Fruit fly (Drosophila melanogaster) whole organism, larva: ENCODE measurements around the gene TwdlT.

Experiments used
- noc ChIP-seq: fragments of 200-800 bp; sonication (Bioruptor generic); optimal IDR thresholded peaks from 3 replicates; lab custom pipeline; 2019; ENCODE audit warnings: missing biosample characterization, mild to moderate bottlenecking, missing genetic modification characterization, moderate library complexity

The TwdlT gene

DNA sequence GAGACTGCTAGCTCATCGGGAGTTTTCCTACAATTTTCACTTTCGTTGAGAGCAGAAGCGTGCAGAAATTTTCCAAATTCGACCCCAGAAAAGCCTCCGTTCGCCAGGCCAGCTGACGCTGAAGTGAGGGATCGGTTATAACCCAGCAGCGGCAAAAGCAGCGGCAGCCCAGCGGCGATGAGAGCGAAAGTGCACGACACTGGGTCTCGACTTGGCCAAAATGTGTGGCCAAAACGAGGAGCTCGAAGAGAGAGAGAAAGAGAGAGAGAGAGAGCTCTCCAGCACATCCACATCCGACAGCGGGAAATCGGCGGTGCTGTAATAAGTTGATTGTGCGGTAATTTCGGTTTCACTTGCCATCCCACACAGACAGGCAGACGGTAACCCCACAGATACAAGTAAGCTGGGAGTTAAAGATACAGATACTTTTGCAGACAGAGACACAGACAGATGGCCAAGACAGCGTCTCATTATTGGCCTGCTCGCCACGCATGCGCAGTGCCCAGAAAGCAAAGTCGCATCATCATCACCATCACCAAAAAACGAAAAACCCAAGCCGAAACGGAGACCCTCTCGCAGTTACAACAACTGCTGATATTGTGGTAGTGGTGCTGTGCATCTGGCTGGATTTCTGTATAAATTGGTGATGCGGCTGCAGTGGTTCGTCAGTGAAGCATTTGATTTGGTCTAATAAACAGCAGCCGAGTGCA, at the start of gene TwdlT:
Gene TwdlT (plus strand): TSS at position 660 of the 710 bp plus-strand sequence.
- TF ChIP-seq noc (tag; lab: Kevin White, UChicago) = no peak

DNA sequence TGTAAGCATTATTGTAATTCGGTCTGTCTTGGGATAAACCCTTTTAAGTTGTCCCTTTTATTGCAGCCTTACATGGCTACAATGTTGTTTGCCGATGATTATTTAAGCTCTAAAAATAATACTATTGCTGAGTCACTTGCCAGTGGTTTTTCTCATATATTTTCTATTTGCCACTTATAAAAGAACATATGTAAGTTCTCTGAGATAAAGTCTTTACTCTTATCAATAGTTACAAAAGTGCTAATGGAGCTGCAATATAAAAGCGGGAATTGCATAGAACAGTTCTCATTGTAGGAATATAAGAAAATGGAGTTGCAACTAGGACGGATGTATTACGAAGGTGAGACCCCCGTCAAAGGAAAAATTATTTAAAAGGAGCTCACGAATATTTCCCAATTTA, 49.6 kb upstream of the TwdlT start, which contains the start of gene CG31077:
Gene CG31077 (plus strand): TSS at position 301 of the 400 bp plus-strand sequence.
- no peak for TF ChIP-seq noc (tag; lab: Kevin White, UChicago)

DNA sequence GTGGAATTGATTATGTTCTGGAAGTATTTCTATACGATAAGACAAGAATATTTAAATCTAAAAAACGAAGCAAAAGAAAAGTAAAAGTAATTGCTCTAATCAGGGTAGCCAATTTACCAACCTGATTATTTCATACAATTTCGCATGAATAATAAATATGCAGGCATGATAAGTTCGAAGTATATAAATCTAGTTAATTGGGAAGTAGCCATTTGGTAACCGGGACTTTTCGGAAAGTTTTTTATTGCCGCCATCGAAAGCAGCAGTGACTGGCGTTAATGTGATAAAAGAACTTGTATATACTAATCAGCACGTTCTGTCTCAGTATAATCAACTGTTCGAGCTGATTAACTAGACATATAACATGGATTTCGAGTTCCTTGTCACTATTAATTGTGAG, 46.2 kb upstream of the TwdlT start:
- peak; percentile 90 for TF ChIP-seq noc (tag; lab: Kevin White, UChicago)

DNA sequence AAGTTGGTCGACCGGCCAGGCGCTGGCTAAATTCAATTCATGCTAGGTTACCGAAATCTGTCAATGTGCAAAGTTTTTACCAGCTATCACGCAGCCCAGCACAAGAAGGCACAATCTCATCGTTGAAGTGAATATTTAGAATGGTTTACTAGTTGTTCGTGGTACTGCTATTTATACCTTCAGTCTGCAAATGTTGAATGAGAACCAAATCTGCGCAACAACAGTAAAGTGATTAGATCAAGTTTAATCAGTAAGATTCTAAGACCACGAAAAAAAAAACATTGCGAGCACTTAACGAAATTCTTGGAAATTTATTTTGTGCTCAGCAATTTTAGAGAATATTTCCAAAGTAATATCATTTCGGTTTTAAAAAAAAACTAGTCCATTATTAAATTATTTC, 43.7 kb upstream of the TwdlT start, which contains the start of gene CG6296:
Gene CG6296 (minus strand): TSS at position 132 of the 400 bp plus-strand sequence.
- no peak for TF ChIP-seq noc (tag; lab: Kevin White, UChicago)

DNA sequence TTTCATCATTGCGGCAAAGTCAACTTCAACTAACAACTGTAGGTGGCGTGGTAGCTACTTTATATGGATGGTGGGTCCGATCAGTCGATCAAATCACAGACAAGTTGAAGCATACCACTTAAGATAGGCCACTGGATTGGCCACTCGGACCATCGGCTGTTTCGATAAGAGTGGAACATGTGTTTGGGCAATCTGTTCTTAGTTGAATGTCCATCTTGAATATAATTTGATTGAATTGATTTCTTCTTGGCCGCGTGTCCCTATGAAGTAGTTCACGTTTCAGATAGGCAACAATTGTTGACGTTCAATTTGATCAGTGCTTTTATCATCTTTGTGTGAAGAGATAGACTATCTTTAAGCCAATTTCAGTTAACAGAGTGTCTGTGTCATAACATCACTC, 42.0 kb upstream of the TwdlT start, which contains the start of gene CG6295:
Gene CG6295 (minus strand): TSS at position 34 of the 400 bp plus-strand sequence.
- no peak for TF ChIP-seq noc (tag; lab: Kevin White, UChicago)

DNA sequence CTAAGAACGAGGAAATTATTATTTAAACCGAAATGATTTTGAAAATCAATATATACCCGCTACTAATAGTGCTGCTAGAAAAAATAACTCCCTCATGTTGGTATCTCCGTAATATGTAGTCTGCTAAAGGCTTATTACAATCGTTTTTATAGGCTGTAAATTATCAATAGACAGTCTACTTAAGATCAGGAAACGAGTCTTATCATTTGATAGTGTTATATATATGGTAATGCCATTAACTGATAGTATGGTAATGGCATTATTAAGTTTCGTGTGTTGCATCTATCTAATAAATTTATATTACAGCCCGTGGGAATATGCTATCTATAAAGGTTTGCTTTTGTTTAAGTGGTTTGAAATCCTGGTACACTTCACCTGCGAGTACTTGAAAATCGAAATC, 30.8 kb upstream of the TwdlT start, which contains the start of gene CG17192:
Gene CG17192 (minus strand): TSS at position 101 of the 400 bp plus-strand sequence.
- TF ChIP-seq noc (tag; lab: Kevin White, UChicago) = no peak

DNA sequence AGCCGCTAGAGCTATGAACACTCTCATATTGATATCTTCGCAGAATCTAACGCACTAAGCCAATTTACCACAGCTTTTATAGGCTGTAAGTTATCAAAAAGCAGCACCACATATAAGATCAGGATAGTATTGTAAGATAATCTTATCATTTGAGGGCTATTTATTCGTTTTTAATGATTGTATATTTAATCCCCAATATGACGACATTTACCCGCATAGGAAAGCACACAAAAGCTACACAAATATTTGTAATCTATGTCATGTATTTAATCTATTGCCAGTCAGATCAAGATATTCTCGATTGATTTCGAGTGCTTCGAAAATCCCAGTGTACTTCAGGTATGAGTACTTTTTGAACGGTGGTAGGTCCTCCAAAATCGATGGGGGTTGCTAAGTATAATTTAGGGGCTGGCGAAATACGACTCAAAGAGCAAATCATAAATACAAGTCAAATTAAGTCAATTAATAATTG, 29.3 kb upstream of the TwdlT start, which contains the start of gene CG17191:
Gene CG17191 (minus strand): TSS at position 51 of the 472 bp plus-strand sequence.
- peak; percentile 72 for TF ChIP-seq noc (tag; lab: Kevin White, UChicago)

DNA sequence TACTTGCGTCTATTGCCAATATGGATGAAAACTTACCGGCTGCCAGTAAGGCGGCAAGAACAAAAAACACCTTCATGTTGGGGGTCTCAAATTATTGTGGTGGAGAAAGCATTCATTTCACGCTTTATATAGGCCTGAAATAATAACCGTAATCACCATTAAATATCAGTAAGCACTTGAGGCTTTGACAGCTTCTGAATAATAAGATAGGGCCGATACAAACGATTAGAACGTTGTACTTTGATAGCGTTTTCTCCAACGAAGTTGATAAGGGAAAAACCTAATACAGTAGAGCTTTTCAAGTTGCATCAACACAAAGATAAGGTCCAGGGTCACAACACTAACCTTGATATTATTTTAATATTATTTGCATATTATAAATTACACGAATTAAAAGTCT, 27.7 kb upstream of the TwdlT start, which contains the start of gene CG6283:
Gene CG6283 (minus strand): TSS at position 101 of the 400 bp plus-strand sequence.
- no peak for TF ChIP-seq noc (tag; lab: Kevin White, UChicago)

DNA sequence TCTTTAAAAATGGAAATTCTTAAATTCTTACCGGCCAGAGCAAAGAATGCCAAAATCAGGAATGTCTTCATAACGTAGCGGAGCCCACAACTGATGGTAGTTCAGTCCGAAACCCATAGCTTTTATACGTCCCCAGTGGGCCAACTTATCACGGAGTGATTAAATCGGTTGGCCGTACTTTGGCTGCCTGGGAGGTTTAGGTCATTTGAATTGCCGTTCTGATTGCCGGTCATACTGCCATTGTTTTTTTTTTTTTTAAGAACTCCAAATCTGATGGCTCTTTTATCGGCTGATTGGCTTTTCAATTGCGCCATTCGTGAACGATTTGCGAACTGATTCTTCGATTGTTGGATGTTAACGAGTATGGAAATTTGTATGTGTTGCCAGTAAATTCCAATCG, 25.9 kb upstream of the TwdlT start, which contains the start of gene CG6277:
Gene CG6277 (minus strand): TSS at position 101 of the 400 bp plus-strand sequence.
- TF ChIP-seq noc (tag; lab: Kevin White, UChicago) = no peak

DNA sequence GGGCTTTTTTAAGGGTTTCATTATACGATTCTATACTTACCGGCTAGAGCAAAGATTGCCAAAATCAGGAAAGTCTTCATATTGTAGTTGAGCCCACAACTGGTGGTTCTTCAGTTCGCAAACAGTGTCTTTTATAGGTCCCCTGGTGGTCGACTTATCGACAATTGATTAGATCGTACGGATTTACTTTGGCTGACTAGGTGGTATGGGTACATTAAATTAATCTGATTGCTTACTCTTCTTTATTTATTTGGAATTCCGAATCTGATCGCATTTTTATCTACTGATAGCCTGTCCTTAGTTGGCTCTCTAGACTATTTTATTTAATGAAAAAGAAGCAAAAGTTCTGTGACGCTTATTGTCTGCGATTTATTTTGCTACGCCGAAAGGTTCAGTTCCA, 23.0 kb upstream of the TwdlT start, which contains the start of gene CG6271:
Gene CG6271 (minus strand): TSS at position 101 of the 400 bp plus-strand sequence.
- no peak for TF ChIP-seq noc (tag; lab: Kevin White, UChicago)

DNA sequence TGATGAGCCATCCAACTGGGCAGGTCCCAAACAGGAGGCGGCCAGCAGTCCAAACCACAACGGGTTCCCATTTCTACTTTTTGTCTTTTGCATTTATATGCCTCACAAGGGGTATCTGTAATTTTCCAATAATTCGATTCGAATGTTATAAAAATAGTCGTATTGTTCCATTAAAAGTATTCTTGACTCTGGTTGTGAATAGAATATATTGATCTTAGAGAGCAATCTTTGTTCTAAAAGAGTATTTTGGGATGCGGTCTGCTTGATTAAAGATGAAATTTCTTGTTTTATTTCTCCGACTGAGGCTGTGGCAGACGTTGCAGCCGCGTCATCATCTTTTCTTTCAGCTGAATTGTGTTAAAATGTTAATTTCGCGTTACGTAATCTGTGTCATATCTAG, 15.1 kb upstream of the TwdlT start:
- TF ChIP-seq noc (tag; lab: Kevin White, UChicago) = no peak

DNA sequence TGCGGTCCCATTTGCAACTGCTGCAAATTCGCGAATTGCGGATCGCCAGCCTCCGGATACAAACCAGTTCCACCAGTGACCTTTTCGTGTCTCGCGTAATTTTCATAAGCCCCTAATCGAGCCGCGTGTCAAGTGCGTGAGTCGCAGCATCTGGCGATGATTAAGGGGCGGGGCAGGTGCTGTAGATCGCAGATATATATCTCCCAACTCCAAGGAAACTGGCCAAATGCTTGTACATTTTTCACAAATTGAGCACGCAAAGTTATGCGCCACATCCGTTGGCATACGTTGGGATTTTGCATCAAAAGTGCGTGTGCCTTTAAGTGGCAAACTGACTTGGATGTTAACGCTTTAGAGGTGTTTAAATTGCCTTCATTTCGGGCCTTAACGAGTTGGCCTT, 9.0 kb upstream of the TwdlT start:
- TF ChIP-seq noc (tag; lab: Kevin White, UChicago) = no peak

DNA sequence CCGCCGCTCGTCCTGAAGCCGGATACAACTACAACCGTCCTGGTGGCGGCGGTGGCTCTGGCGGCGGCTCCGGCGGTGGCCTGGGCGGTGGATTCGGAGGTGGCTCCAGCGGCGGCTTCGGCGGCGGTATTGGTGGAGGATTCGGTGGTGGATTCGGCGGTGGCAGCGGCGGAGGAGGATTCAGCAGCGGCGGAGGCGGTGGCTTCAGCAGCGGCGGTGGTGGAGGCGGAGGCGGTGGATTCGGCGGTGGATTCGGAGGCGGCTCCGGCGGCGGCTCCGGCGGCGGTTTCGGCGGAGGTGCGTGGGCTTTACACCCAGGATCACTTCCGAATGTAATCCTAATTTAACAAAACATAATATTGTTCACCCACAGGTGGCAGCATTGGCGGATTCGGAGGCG, 529 bp downstream of the TwdlT start:
- no peak for TF ChIP-seq noc (tag; lab: Kevin White, UChicago)

DNA sequence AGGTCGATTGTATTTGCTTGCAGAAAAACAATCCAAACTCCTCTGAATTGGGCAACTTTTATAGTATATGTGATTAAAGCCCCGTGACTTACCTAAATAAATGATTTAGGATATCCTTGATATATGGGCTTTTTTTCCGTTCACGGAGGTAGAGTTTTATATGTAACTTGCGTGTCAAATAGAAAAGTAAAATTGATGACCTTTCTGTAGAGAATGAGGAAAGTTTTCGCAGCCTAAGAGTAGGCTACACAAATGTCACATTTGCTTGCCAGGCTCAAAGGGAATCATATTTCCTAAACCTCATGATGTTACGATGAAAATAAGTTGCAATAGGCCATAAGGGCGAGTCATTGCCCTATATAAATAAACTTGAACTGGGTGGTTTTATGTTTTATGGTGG, 7.1 kb downstream of the TwdlT start:
- TF ChIP-seq noc (tag; lab: Kevin White, UChicago) = no peak

DNA sequence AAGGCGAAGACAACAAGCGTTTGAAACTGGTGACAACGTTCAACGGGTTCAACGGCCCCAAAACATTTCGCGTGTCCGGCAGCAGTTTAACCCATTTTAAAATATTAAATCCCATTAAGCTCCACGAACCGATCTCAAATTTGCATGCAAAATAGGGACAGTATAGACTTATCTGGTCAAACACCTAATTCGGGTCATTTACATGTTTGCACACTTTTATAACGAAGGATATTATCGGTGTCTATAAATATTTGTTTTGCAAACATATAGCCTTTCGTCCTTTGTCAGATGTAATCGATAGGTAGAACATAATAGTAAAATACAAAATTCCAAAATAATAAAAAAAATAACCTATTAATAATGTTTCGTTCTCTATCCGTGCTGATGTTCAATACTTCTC, 12.9 kb downstream of the TwdlT start, which contains the start of gene CG34292:
Gene CG34292 (plus strand): TSS at position 301 of the 400 bp plus-strand sequence.
- no peak for TF ChIP-seq noc (tag; lab: Kevin White, UChicago)

DNA sequence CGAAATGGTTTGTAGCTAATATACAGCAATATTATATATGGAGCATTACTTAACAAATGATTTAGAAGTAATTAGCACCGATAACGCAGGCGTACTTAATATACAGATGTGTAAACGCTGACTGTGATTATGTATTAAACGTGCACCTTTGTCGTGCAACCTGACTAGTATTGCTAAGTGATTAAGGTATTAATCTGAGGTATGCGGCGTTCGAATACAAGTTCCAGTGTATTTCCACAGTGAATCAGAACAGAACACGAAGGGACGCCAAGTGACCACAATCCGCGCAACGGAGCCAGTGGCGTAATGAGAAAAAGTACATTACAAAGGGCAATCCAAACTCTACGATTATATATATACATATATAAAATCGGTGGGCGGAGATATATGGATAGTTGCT, 15.1 kb downstream of the TwdlT start, which contains the start of gene Nep5:
Gene Nep5 (minus strand): TSS at position 101 of the 400 bp plus-strand sequence.
- no peak for TF ChIP-seq noc (tag; lab: Kevin White, UChicago)
